Worm (Caenorhabditis elegans): ENCODE data around the gene idpc-2.

- TF ChIP-seq ama-1 (optimal IDR thresholded peaks at IDR 0.05): no peak
- no peak for TF ChIP-seq Y55F3AM.14 (GFP tag; optimal IDR thresholded peaks at IDR 0.05)
- no peak for TF ChIP-seq zag-1 (tag; optimal IDR thresholded peaks at IDR 0.05)
- TF ChIP-seq lin-39 (tag; optimal IDR thresholded peaks at IDR 0.05): no peak
- no peak for TF ChIP-seq blmp-1 (tag; optimal IDR thresholded peaks at IDR 0.05; ENCODE audit: insufficient read depth)
- TF ChIP-seq fos-1 (tag; optimal IDR thresholded peaks at IDR 0.05): no peak
- TF ChIP-seq peb-1 (tag; optimal IDR thresholded peaks at IDR 0.05): no peak
- no peak for TF ChIP-seq elt-1 (tag; optimal IDR thresholded peaks at IDR 0.05)
- no peak for TF ChIP-seq dmd-4 (tag; optimal IDR thresholded peaks at IDR 0.05)
- TF ChIP-seq skn-1 (tag; optimal IDR thresholded peaks at IDR 0.05): no peak
- TF ChIP-seq ceh-16 (tag; optimal IDR thresholded peaks at IDR 0.05): no peak
- no peak for TF ChIP-seq ceh-82 (tag; optimal IDR thresholded peaks at IDR 0.05)
- no peak for TF ChIP-seq unc-62 (GFP tag; optimal IDR thresholded peaks at IDR 0.05)
Measured at ce11 chrV:8586472-8586871, 34.6 kb downstream of the idpc-2 start.
